Fruit fly (Drosophila melanogaster): ENCODE data around the gene Nop56.
A peak's percentile ranks its signal among the peaks of the same experiment; 100 is the strongest.

Nop56 gene

dm6 chr3R:22420911-22421310, at the start of gene Nop56, which contains the start of gene mats (continued):
- peak; percentile 87 for TF ChIP-seq stwl (tag; optimal IDR thresholded peaks at IDR 0.05)
- TF ChIP-seq CG14014 (GFP tag; IDR thresholded peaks at IDR 0.05): no peak
- TF ChIP-seq hbn (GFP tag; IDR thresholded peaks at IDR 0.05; ENCODE audit: partially characterized antibody): peak; percentile 38; the same call in 1 of the 2 replicates
- TF ChIP-seq ATbp (GFP tag; optimal IDR thresholded peaks at IDR 0.05): no peak
- peak; percentile 17 for TF ChIP-seq CG34376 (GFP tag; optimal IDR thresholded peaks at IDR 0.05)
- peak; percentile 79 for TF ChIP-seq MBD-R2 (GFP tag; IDR thresholded peaks at IDR 0.05)
- no peak for TF ChIP-seq Taf1 (GFP tag; IDR thresholded peaks at IDR 0.05)
- no peak for TF ChIP-seq CG2678 (tag; optimal IDR thresholded peaks at IDR 0.05)
- TF ChIP-seq maf-S (GFP tag; optimal IDR thresholded peaks at IDR 0.05): no peak
- TF ChIP-seq Opbp (GFP tag; IDR thresholded peaks at IDR 0.05; ENCODE audit: partially characterized antibody): peak; percentile 29; the same call in 1 of the 3 replicates
- peak; percentile 79 for TF ChIP-seq sd (tag; optimal IDR thresholded peaks at IDR 0.05)
- TF ChIP-seq Usf (GFP tag; optimal IDR thresholded peaks at IDR 0.05): peak; percentile 6
- no peak for TF ChIP-seq zf30C (GFP tag; optimal IDR thresholded peaks at IDR 0.05)
- no peak for TF ChIP-seq CG2889 (GFP tag; IDR thresholded peaks at IDR 0.05)
- TF ChIP-seq ERR (GFP tag; optimal IDR thresholded peaks at IDR 0.05): no peak
- TF ChIP-seq CG6689 (GFP tag; IDR thresholded peaks at IDR 0.05): no peak
- TF ChIP-seq CG12155 (GFP tag; optimal IDR thresholded peaks at IDR 0.05): no peak
- TF ChIP-seq CG15696 (tag; optimal IDR thresholded peaks at IDR 0.05): no peak
- no peak for TF ChIP-seq CG17612 (GFP tag; IDR thresholded peaks at IDR 0.05)
- TF ChIP-seq CG4854 (GFP tag; optimal IDR thresholded peaks at IDR 0.05): no peak
- peak; percentile 44 for TF ChIP-seq CG17912 (GFP tag; optimal IDR thresholded peaks at IDR 0.05)
- no peak for TF ChIP-seq CG13123 (GFP tag; optimal IDR thresholded peaks at IDR 0.05)
- TF ChIP-seq Drgx (GFP tag; IDR thresholded peaks at IDR 0.05): no peak
- no peak for TF ChIP-seq CG17802 (tag; optimal IDR thresholded peaks at IDR 0.05)
- no peak for TF ChIP-seq CG30403 (GFP tag; optimal IDR thresholded peaks at IDR 0.05)
- TF ChIP-seq fru (optimal IDR thresholded peaks at IDR 0.05): no peak
- TF ChIP-seq Atf6 (GFP tag; IDR thresholded peaks at IDR 0.05): no peak
- peak; percentile 25 for TF ChIP-seq CG15601 (tag; optimal IDR thresholded peaks at IDR 0.05)
- no peak for TF ChIP-seq fu2 (GFP tag; optimal IDR thresholded peaks at IDR 0.05)
- no peak for TF ChIP-seq CrebB (tag; optimal IDR thresholded peaks at IDR 0.05)
- TF ChIP-seq slp2 (GFP tag; optimal IDR thresholded peaks at IDR 0.05): no peak
- TF ChIP-seq CG1529 (GFP tag; optimal IDR thresholded peaks at IDR 0.05): no peak
- TF ChIP-seq CG16863 (GFP tag; optimal IDR thresholded peaks at IDR 0.05): no peak
- no peak for TF ChIP-seq pum (GFP tag; optimal IDR thresholded peaks at IDR 0.05)
- no peak for TF ChIP-seq CG13775 (GFP tag; optimal IDR thresholded peaks at IDR 0.05)
- no peak for TF ChIP-seq ranshi (GFP tag; IDR thresholded peaks at IDR 0.05)
- TF ChIP-seq Vsx1 (GFP tag; optimal IDR thresholded peaks at IDR 0.05): no peak
- TF ChIP-seq Max (GFP tag; optimal IDR thresholded peaks at IDR 0.05): peak; percentile 98
- TF ChIP-seq CG6683 (GFP tag; optimal IDR thresholded peaks at IDR 0.05): no peak
- no peak for TF ChIP-seq CG10274 (GFP tag; optimal IDR thresholded peaks at IDR 0.05)
- TF ChIP-seq dmrt99B (tag; optimal IDR thresholded peaks at IDR 0.05): no peak
- TF ChIP-seq dati (GFP tag; IDR thresholded peaks at IDR 0.05): no peak
- TF ChIP-seq Tbp (GFP tag; optimal IDR thresholded peaks at IDR 0.05): peak; percentile 40
- no peak for TF ChIP-seq CG1233 (GFP tag; optimal IDR thresholded peaks at IDR 0.05)
- no peak for TF ChIP-seq Aef1 (GFP tag; IDR thresholded peaks at IDR 0.05)
- TF ChIP-seq CG15073 (GFP tag; optimal IDR thresholded peaks at IDR 0.05): no peak
- TF ChIP-seq CG10267 (tag; optimal IDR thresholded peaks at IDR 0.05): peak; percentile 62
- TF ChIP-seq lola (GFP tag; optimal IDR thresholded peaks at IDR 0.05): no peak
- TF ChIP-seq Mes4 (GFP tag; optimal IDR thresholded peaks at IDR 0.05): no peak
- peak; percentile 94 for TF ChIP-seq CG10321 (GFP tag; IDR thresholded peaks at IDR 0.05)
- TF ChIP-seq Poxn (GFP tag; IDR thresholded peaks at IDR 0.05): no peak
- no peak for TF ChIP-seq corto (GFP tag; optimal IDR thresholded peaks at IDR 0.05)

Data from whole organism, embryonic.